Worm (Caenorhabditis elegans) whole organism, mixed stage, embryonic: ENCODE results near the gene Y39A1A.22.

Source experiments
- M03D4.4 ChIP-seq: sonication (generic microtip); optimal IDR thresholded peaks from 2 replicates; lab custom pipeline; 2017; ENCODE audit warnings: mild to moderate bottlenecking, missing genetic modification characterization, missing compliant biosample characterization
- bed-3 ChIP-seq: fragments of 200-800 bp; sonication (Bioruptor generic); optimal IDR thresholded peaks from 3 replicates; lab custom pipeline; 2018; ENCODE audit warnings: mild to moderate bottlenecking, missing genetic modification characterization, moderate library complexity, missing compliant biosample characterization
- blmp-1 ChIP-seq: fragments of 150-350 bp; optimal IDR thresholded peaks from 2 replicates; lab custom pipeline; 2014; ENCODE audit warnings: missing biosample characterization, missing genetic modification characterization
- ceh-39 ChIP-seq: fragments of 150-350 bp; optimal IDR thresholded peaks from 2 replicates; lab custom pipeline; 2014; ENCODE audit warnings: missing biosample characterization, missing genetic modification characterization
- ceh-43 ChIP-seq: fragments of 200-800 bp; sonication (Bioruptor generic); optimal IDR thresholded peaks from 2 replicates; lab custom pipeline; 2018; ENCODE audit warnings: mild to moderate bottlenecking, missing genetic modification characterization, moderate library complexity, missing compliant biosample characterization
- ceh-83 ChIP-seq: fragments of 200-800 bp; sonication (Bioruptor generic); optimal IDR thresholded peaks from 2 replicates; lab custom pipeline; 2018; ENCODE audit warnings: mild to moderate bottlenecking, missing genetic modification characterization, missing compliant biosample characterization
- ces-1 ChIP-seq: fragments of 150-350 bp; optimal IDR thresholded peaks from 2 replicates; lab custom pipeline; 2014; ENCODE audit warnings: missing biosample characterization, missing genetic modification reagents, missing genetic modification characterization
- cnd-1 ChIP-seq: fragments of 200-800 bp; sonication (Bioruptor generic); optimal IDR thresholded peaks from 2 replicates; lab custom pipeline; 2018; ENCODE audit warnings: mild to moderate bottlenecking, missing genetic modification characterization, missing compliant biosample characterization
- drap-1 ChIP-seq: fragments of 200-800 bp; sonication (Bioruptor generic); optimal IDR thresholded peaks from 3 replicates; lab custom pipeline; 2018; ENCODE audit warnings: mild to moderate bottlenecking, missing genetic modification characterization, missing compliant biosample characterization
- elt-1 ChIP-seq: sonication (generic microtip); optimal IDR thresholded peaks from 2 replicates; lab custom pipeline; 2017; ENCODE audit warnings: missing genetic modification characterization, mild to moderate bottlenecking, missing compliant biosample characterization, antibody characterized with exemption, moderate library complexity, borderline replicate concordance; ENCODE audit not compliant: insufficient read depth
- elt-3 ChIP-seq: fragments of 150-350 bp; optimal IDR thresholded peaks from 2 replicates; lab custom pipeline; 2014; ENCODE audit warnings: missing biosample characterization, missing genetic modification characterization
- ham-2 ChIP-seq: fragments of 200-800 bp; sonication (Bioruptor generic); optimal IDR thresholded peaks from 2 replicates; lab custom pipeline; 2018; ENCODE audit warnings: mild to moderate bottlenecking, missing genetic modification characterization, missing compliant biosample characterization
- lin-13 ChIP-seq: fragments of 150-350 bp; optimal IDR thresholded peaks from 2 replicates; lab custom pipeline; 2014; ENCODE audit warnings: missing biosample characterization, missing genetic modification characterization
- lin-32 ChIP-seq: fragments of 200-800 bp; sonication (Bioruptor generic); optimal IDR thresholded peaks from 2 replicates; lab custom pipeline; 2018; ENCODE audit warnings: mild to moderate bottlenecking, missing genetic modification characterization, missing compliant biosample characterization
- lsy-2 ChIP-seq: fragments of 150-350 bp; optimal IDR thresholded peaks from 2 replicates; lab custom pipeline; 2014; ENCODE audit warnings: missing biosample characterization, missing genetic modification characterization
- mab-5 ChIP-seq: fragments of 150-350 bp; optimal IDR thresholded peaks from 2 replicates; lab custom pipeline; 2014; ENCODE audit warnings: missing biosample characterization, missing genetic modification characterization
- mep-1 ChIP-seq: fragments of 150-350 bp; optimal IDR thresholded peaks from 2 replicates; lab custom pipeline; 2017; ENCODE audit warnings: missing biosample characterization, missing genetic modification reagents, missing genetic modification characterization, inconsistent platforms
- mls-2 ChIP-seq: sonication (generic microtip); optimal IDR thresholded peaks from 2 replicates; lab custom pipeline; 2016; ENCODE audit warnings: mild to moderate bottlenecking, missing genetic modification characterization, moderate library complexity, missing compliant biosample characterization
- nhr-237 ChIP-seq: fragments of 150-350 bp; optimal IDR thresholded peaks from 2 replicates; lab custom pipeline; 2014; ENCODE audit warnings: missing biosample characterization, missing genetic modification characterization
- nhr-28 ChIP-seq: fragments of 150-350 bp; optimal IDR thresholded peaks from 2 replicates; lab custom pipeline; 2014; ENCODE audit warnings: missing biosample characterization, missing genetic modification characterization
- nhr-76 ChIP-seq: sonication (generic microtip); optimal IDR thresholded peaks from 2 replicates; lab custom pipeline; 2017; ENCODE audit warnings: missing biosample characterization, missing genetic modification characterization
- sem-2 ChIP-seq: fragments of 200-800 bp; sonication (Bioruptor generic); optimal IDR thresholded peaks from 2 replicates; lab custom pipeline; 2018; ENCODE audit warnings: mild to moderate bottlenecking, missing genetic modification characterization, missing compliant biosample characterization
- snpc-4 ChIP-seq: fragments of 150-350 bp; optimal IDR thresholded peaks from 2 replicates; lab custom pipeline; 2014; ENCODE audit warnings: missing biosample characterization, missing genetic modification characterization
- sptf-1 ChIP-seq: sonication (generic microtip); optimal IDR thresholded peaks from 2 replicates; lab custom pipeline; 2017; ENCODE audit warnings: mild to moderate bottlenecking, missing genetic modification characterization, moderate library complexity, missing compliant biosample characterization
- tbx-8 ChIP-seq: fragments of 200-800 bp; sonication (Bioruptor generic); optimal IDR thresholded peaks from 2 replicates; lab custom pipeline; 2018; ENCODE audit warnings: mild to moderate bottlenecking, missing genetic modification characterization, moderate library complexity, missing compliant biosample characterization
- unc-120 ChIP-seq: sonication (generic microtip); optimal IDR thresholded peaks from 2 replicates; lab custom pipeline; 2017; ENCODE audit warnings: missing genetic modification characterization, missing compliant biosample characterization; ENCODE audit not compliant: poor library complexity, severe bottlenecking
- unc-39 ChIP-seq: fragments of 150-350 bp; optimal IDR thresholded peaks from 2 replicates; lab custom pipeline; 2014; ENCODE audit warnings: missing biosample characterization, missing genetic modification characterization
- unc-62 ChIP-seq: fragments of 150-350 bp; optimal IDR thresholded peaks from 2 replicates; lab custom pipeline; 2014; ENCODE audit warnings: missing biosample characterization, missing genetic modification reagents, missing genetic modification characterization
- zip-8 ChIP-seq: fragments of 150-350 bp; optimal IDR thresholded peaks from 2 replicates; lab custom pipeline; 2014; ENCODE audit warnings: missing biosample characterization, missing genetic modification characterization
- ztf-11 ChIP-seq: fragments of 150-350 bp; optimal IDR thresholded peaks from 2 replicates; lab custom pipeline; 2014; ENCODE audit warnings: missing biosample characterization, missing genetic modification characterization

The Y39A1A.22 gene

DNA sequence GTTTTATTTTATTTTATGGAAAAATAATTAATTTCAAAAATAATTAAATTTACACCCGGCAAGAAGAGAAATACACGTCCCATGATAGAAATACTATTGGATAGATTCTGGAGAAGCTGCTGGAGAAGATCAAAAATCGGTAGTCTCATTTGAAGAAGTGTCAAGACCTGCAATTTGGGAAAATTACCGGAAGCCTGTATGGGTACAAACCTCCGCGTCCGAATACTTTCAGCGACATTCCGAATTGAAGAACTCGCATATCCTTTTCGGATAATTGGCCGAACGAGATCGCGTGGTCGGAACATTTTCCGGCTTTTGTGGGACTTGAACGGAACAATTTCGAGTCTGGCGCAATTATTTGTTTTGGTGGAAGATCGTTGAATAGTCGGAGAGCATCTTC is 1.7 kb upstream of the Y39A1A.22 start:
- TF ChIP-seq mls-2 (tag; lab: Kevin White, UChicago) = no peak
- no peak for TF ChIP-seq ceh-83 (GFP tag; lab: Kevin White, UChicago)
- no peak for TF ChIP-seq lin-13 (tag; lab: Kevin White, UChicago)
- no peak for TF ChIP-seq nhr-28
- TF ChIP-seq nhr-237 = no peak
- no peak for TF ChIP-seq snpc-4 (tag; lab: Kevin White, UChicago)
- TF ChIP-seq ham-2 (GFP tag; lab: Kevin White, UChicago) = no peak
- TF ChIP-seq nhr-76 (tag; lab: Kevin White, UChicago) = no peak
- TF ChIP-seq zip-8 (tag; lab: Kevin White, UChicago) = no peak

DNA sequence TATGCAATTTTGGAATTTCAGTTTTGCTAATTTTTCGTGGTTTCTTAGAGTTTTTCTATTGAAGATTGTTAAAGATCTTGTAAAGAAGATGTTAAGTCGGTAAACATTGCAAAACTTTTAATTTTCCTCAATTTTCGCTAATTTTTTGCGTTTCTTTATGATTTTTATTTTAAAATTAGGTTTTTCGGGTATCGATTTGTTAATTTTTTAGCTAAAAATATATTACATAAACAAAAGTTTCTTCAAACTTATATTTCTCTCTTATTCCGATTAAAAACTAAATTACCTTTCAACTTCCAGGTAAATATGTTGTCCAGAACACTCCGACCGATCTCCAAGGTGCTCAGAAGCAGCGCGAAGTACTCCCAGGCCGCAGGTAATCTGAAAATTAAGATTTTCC is 633 bp upstream of the Y39A1A.22 start, which contains the start of gene mrpl-12:
mrpl-12 (plus strand) TSS at position 301 of the 400 bp plus-strand sequence.
- TF ChIP-seq elt-3 (tag; lab: Kevin White, UChicago) = no peak
- no peak for TF ChIP-seq bed-3 (GFP tag; lab: Kevin White, UChicago)
- no peak for TF ChIP-seq ces-1
- TF ChIP-seq ceh-43 (GFP tag; lab: Kevin White, UChicago) = no peak
- TF ChIP-seq sptf-1 = no peak
- TF ChIP-seq drap-1 = no peak
- TF ChIP-seq nhr-28 = no peak
- no peak for TF ChIP-seq lin-13 (tag; lab: Kevin White, UChicago)
- TF ChIP-seq unc-120 (tag; lab: Kevin White, UChicago) = no peak
- no peak for TF ChIP-seq ztf-11 (tag; lab: Kevin White, UChicago)
- no peak for TF ChIP-seq cnd-1 (tag; lab: Kevin White, UChicago)
- TF ChIP-seq zip-8 (tag; lab: Kevin White, UChicago) = no peak
- TF ChIP-seq unc-62 (GFP tag; lab: Kevin White, UChicago) = no peak
- no peak for TF ChIP-seq unc-39

DNA sequence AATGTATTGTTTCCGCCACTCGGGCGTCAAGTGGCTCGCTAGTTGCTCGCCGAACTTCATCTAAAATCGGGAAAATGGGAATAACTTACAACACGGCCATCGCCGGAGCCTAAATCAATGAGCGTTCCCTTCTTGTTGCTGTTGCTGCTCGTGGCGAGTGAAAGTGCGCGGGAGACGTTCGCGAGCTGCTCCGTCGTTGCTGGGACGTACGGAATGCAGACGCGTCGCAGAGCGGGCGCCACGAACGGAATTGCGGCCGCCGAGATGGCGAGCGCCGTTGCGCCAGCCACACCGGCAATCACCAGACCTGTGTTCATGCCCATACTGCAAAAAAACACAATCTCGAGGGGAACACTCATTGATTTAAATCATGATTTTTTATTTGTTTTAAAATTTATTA is 347 bp downstream of the Y39A1A.22 start:
- no peak for TF ChIP-seq M03D4.4 (tag; lab: Kevin White, UChicago)
- TF ChIP-seq cnd-1 (tag; lab: Kevin White, UChicago) = no peak
- TF ChIP-seq nhr-28 = no peak
- no peak for TF ChIP-seq lsy-2 (tag; lab: Kevin White, UChicago)
- no peak for TF ChIP-seq mep-1
- TF ChIP-seq lin-32 (GFP tag; lab: Kevin White, UChicago) = no peak
- TF ChIP-seq unc-120 (tag; lab: Kevin White, UChicago) = no peak
- no peak for TF ChIP-seq nhr-237
- no peak for TF ChIP-seq ztf-11 (tag; lab: Kevin White, UChicago)
- no peak for TF ChIP-seq elt-1 (tag; lab: Kevin White, UChicago)
- no peak for TF ChIP-seq bed-3 (GFP tag; lab: Kevin White, UChicago)
- no peak for TF ChIP-seq sem-2 (GFP tag; lab: Kevin White, UChicago)
- no peak for TF ChIP-seq tbx-8 (GFP tag; lab: Kevin White, UChicago)
- TF ChIP-seq drap-1 = no peak
- TF ChIP-seq zip-8 (tag; lab: Kevin White, UChicago) = no peak
- no peak for TF ChIP-seq sptf-1
- TF ChIP-seq unc-39 = no peak
- no peak for TF ChIP-seq ces-1
- TF ChIP-seq mab-5 (tag; lab: Kevin White, UChicago) = no peak
- TF ChIP-seq lin-13 (tag; lab: Kevin White, UChicago) = no peak

DNA sequence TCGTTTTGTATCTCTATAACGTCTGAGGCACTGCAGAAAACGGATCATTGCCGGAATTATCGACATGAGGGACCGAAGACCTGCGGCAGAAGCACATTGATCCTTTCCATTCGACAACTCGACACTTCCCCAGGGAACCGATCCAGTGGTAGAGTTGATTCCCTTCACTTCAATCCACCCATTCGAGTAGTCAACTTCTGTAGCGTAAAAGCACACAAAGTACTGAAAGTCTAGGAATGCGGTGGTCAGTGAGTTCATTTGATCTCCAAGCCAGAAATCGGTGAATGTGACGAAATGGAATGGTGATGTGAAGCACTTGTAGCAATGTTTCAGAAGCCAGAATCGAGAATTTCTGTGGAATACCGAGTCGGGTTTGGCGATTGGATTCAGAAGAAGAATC is 2.3 kb downstream of the Y39A1A.22 start:
- TF ChIP-seq M03D4.4 (tag; lab: Kevin White, UChicago) (no peak), blmp-1 (tag; lab: Kevin White, UChicago) (no peak), mls-2 (tag; lab: Kevin White, UChicago) (no peak), ham-2 (GFP tag; lab: Kevin White, UChicago) (no peak), tbx-8 (GFP tag; lab: Kevin White, UChicago) (no peak), sptf-1 (no peak), lin-13 (tag; lab: Kevin White, UChicago) (no peak), mep-1 (no peak), lin-32 (GFP tag; lab: Kevin White, UChicago) (no peak)

DNA sequence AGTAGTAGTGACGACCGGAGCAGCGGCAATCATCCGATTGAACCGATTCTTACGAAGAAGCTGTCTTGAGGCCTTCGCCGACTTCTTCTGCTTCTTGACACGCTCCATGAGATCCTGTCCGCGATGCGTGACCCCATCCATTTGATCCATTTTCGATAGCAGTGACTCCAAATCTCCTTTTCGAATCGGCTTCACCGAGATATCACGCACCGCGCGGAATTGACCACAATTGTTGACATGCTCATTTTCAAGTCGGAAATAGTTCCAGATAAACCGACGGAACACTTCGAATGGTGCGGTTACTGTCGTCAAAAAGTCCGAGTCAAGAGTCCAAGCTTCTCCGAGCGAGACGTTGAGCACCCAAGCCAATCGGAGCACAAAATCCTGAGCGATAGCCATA is 3.0 kb downstream of the Y39A1A.22 start:
- TF ChIP-seq ces-1 (no peak), mab-5 (tag; lab: Kevin White, UChicago) (no peak), mls-2 (tag; lab: Kevin White, UChicago) (no peak), ceh-39 (tag; lab: Kevin White, UChicago) (no peak), nhr-76 (tag; lab: Kevin White, UChicago) (no peak), ztf-11 (tag; lab: Kevin White, UChicago) (no peak), ceh-43 (GFP tag; lab: Kevin White, UChicago) (no peak), unc-120 (tag; lab: Kevin White, UChicago) (no peak), drap-1 (no peak), sptf-1 (no peak), M03D4.4 (tag; lab: Kevin White, UChicago) (no peak), blmp-1 (tag; lab: Kevin White, UChicago) (no peak), zip-8 (tag; lab: Kevin White, UChicago) (no peak), nhr-237 (no peak), ceh-83 (GFP tag; lab: Kevin White, UChicago) (no peak)
